Fruit fly (Drosophila melanogaster) whole organism, pupa: ENCODE measurements around the gene CG45045.

ENCODE experiments used
- CG10348 ChIP-seq: fragments of 200-800 bp; sonication (Bioruptor generic); IDR thresholded peaks from 2 replicates; pipeline ENCODE4 v1.3.6; 2022; ENCODE audit warnings: missing biosample characterization, missing genetic modification characterization
- CG12605 ChIP-seq: fragments of 200-800 bp; sonication (Bioruptor generic); IDR thresholded peaks from 2 replicates; pipeline ENCODE4 v1.3.6; 2022; ENCODE audit warnings: missing biosample characterization, missing genetic modification characterization
- CG13204 ChIP-seq: fragments of 200-800 bp; sonication (Bioruptor generic); optimal IDR thresholded peaks from 2 replicates; lab custom pipeline; 2018; ENCODE audit warnings: missing biosample characterization, mild to moderate bottlenecking, missing genetic modification characterization, moderate library complexity
- CG14655 ChIP-seq: fragments of 200-800 bp; sonication (Bioruptor generic); optimal IDR thresholded peaks from 3 replicates; lab custom pipeline; 2017; ENCODE audit warnings: mild to moderate bottlenecking, missing biosample characterization, missing genetic modification reagents, missing genetic modification characterization
- CG15710 ChIP-seq: fragments of 200-800 bp; sonication (Bioruptor generic); optimal IDR thresholded peaks from 2 replicates; lab custom pipeline; 2018; ENCODE audit warnings: missing biosample characterization, mild to moderate bottlenecking, missing genetic modification characterization, moderate library complexity
- CG17806 ChIP-seq: fragments of 200-800 bp; sonication (Bioruptor generic); optimal IDR thresholded peaks from 2 replicates; lab custom pipeline; 2018; ENCODE audit warnings: missing biosample characterization, mild to moderate bottlenecking, missing genetic modification characterization, moderate library complexity
- CG32121 ChIP-seq: fragments of 200-800 bp; sonication (Bioruptor generic); IDR thresholded peaks from 2 replicates; pipeline ENCODE4 v1.3.6; 2022; ENCODE audit warnings: missing biosample characterization, missing genetic modification characterization
- CG34367 ChIP-seq: fragments of 200-800 bp; sonication (Bioruptor generic); optimal IDR thresholded peaks from 2 replicates; lab custom pipeline; 2018; ENCODE audit warnings: missing biosample characterization, mild to moderate bottlenecking, missing genetic modification characterization
- CG4496 ChIP-seq: fragments of 200-800 bp; sonication (Bioruptor generic); IDR thresholded peaks from 3 replicates; pipeline ENCODE4 v1.3.6; 2022; ENCODE audit warnings: missing biosample characterization, missing genetic modification characterization
- CG8159 ChIP-seq: fragments of 200-800 bp; sonication (Bioruptor generic); optimal IDR thresholded peaks from 3 replicates; lab custom pipeline; 2018; ENCODE audit warnings: missing biosample characterization, mild to moderate bottlenecking, missing genetic modification characterization, moderate library complexity
- CG8301 ChIP-seq: fragments of 200-800 bp; sonication (Bioruptor generic); optimal IDR thresholded peaks from 2 replicates; lab custom pipeline; 2018; ENCODE audit warnings: missing biosample characterization, mild to moderate bottlenecking, missing genetic modification characterization
- CG9948 ChIP-seq: fragments of 200-800 bp; sonication (Bioruptor generic); optimal IDR thresholded peaks from 2 replicates; lab custom pipeline; 2018; ENCODE audit warnings: missing biosample characterization, mild to moderate bottlenecking, missing genetic modification characterization, moderate library complexity
- D1 ChIP-seq: fragments of 200-800 bp; sonication (Bioruptor generic); optimal IDR thresholded peaks from 2 replicates; lab custom pipeline; 2018; ENCODE audit warnings: missing biosample characterization, mild to moderate bottlenecking, missing genetic modification characterization, moderate library complexity
- EcR ChIP-seq: fragments of 200-800 bp; sonication (Bioruptor generic); optimal IDR thresholded peaks from 3 replicates; lab custom pipeline; 2019; ENCODE audit warnings: missing biosample characterization, missing genetic modification characterization, mild to moderate bottlenecking, moderate library complexity, missing genetic modification reagents
- Ets98B ChIP-seq: fragments of 200-800 bp; sonication (Bioruptor generic); IDR thresholded peaks from 2 replicates; pipeline ENCODE4 v1.3.6; 2022; ENCODE audit warnings: missing biosample characterization, missing genetic modification characterization
- Pif1A ChIP-seq: fragments of 200-800 bp; sonication (Bioruptor generic); optimal IDR thresholded peaks from 3 replicates; lab custom pipeline; 2016; ENCODE audit warnings: missing biosample characterization, missing genetic modification characterization
- Pif1B ChIP-seq: fragments of 200-800 bp; sonication (Bioruptor generic); optimal IDR thresholded peaks from 3 replicates; lab custom pipeline; 2016; ENCODE audit warnings: missing biosample characterization, missing genetic modification characterization
- Snoo ChIP-seq: fragments of 200-800 bp; sonication (Bioruptor generic); optimal IDR thresholded peaks from 3 replicates; lab custom pipeline; 2017; ENCODE audit warnings: missing biosample characterization, mild to moderate bottlenecking, missing genetic modification characterization, inconsistent platforms
- fd96Ca ChIP-seq: fragments of 200-800 bp; sonication (Bioruptor generic); IDR thresholded peaks from 3 replicates; pipeline ENCODE4 v1.3.6; 2022; ENCODE audit warnings: missing biosample characterization, missing genetic modification characterization
- gl ChIP-seq: fragments of 200-800 bp; sonication (Bioruptor generic); optimal IDR thresholded peaks from 2 replicates; lab custom pipeline; 2018; ENCODE audit warnings: missing biosample characterization, mild to moderate bottlenecking, missing genetic modification characterization
- rn ChIP-seq: fragments of 200-800 bp; sonication (Bioruptor generic); IDR thresholded peaks from 2 replicates; pipeline ENCODE4 v1.3.6; 2022; ENCODE audit warnings: missing biosample characterization, missing genetic modification characterization

CG45045 gene

DNA sequence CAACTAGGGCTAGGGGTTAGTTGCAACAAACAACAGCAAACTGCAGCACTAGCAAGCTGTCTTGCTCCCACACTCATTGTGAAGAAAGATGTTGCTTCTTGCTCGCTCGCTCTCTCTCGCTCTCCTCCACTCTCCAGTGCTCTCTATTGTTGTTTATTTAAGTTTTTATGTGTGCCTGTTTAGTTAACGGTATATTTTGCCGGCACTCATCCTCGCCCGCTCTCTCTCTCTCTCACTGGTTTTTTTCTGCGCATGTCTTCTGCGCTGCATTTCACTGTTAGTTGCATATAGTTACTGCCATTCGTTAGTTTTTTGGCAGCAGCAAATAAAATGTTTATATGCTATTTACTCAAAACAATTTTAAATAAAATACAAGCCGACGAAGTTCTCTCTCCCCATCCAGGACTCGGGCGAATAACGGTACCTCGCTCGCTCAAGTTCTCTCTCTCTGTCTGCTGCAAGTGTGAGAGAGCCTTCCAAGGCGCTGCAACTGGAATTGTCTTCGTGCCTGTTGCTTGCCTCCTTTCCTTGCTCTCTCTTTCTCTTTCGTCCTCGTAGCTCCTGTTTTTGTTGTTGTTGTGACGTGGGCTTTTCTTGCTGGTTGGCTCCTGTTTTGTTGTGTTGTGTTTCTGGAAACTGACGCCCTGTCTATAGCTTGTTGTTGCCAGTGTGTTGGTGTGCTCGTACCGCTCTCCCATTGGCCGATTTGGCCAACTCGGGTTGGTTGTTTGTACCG, 1.1 kb upstream of the CG45045 start:
- TF ChIP-seq CG12605 (GFP tag; lab: Robert Waterston, UW) (no peak), gl (tag; lab: Kevin White, UChicago) (no peak), rn (GFP tag; lab: Robert Waterston, UW) (no peak), CG14655 (no peak), CG32121 (GFP tag; lab: Robert Waterston, UW) (no peak), CG10348 (no peak), Pif1A (GFP tag; lab: Kevin White, UChicago) (no peak), CG8301 (tag; lab: Kevin White, UChicago) (no peak), CG4496 (GFP tag; lab: Robert Waterston, UW) (no peak), CG34367 (tag; lab: Kevin White, UChicago) (no peak), CG15710 (tag; lab: Kevin White, UChicago) (no peak), EcR (GFP tag; lab: Kevin White, UChicago) (no peak), Snoo (tag; lab: Kevin White, UChicago) (no peak), fd96Ca (no peak)

DNA sequence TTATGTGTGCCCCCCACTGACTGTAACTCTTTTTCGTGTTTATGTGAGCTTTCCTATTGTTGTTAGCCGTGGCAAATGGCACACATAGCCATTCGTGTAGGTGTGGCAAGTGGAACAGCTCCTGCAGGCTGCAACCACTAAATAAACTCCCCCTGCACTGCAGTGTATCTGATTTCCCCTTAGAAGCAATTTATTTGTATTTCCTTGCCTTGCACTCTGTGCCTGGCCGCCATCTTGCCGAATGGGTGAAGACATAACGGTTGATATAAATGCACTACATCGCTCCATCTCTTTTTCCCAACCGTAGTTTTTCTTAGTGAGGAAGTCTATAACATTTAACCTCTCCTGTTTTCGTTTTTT, 595 bp upstream of the CG45045 start:
- no peak for TF ChIP-seq fd96Ca
- TF ChIP-seq, all 21 proteins: peak for 0

DNA sequence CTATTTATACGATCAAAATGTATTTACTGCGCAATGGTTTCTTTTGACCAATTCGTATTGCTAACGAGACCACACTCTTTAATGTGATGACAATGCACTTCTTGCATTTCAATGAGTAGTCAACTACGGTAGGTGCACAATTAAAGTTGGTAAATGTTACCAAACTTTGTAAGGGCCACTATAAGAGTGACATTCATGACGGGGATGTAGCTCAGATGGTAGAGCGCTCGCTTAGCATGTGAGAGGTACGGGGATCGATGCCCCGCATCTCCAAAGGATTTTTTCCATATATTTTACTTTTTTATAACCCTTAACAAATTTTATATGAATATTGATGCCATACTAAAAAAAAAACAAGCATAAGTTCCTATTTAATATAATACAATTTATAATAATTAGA, 615 bp downstream of the CG45045 start:
- TF ChIP-seq CG4496 (GFP tag; lab: Robert Waterston, UW), result no peak
- TF ChIP-seq CG17806 (tag; lab: Kevin White, UChicago), result no peak
- no peak for TF ChIP-seq fd96Ca
- TF ChIP-seq CG8159 (tag; lab: Kevin White, UChicago), result no peak
- no peak for TF ChIP-seq CG12605 (GFP tag; lab: Robert Waterston, UW)
- TF ChIP-seq EcR (GFP tag; lab: Kevin White, UChicago), result no peak
- no peak for TF ChIP-seq CG8301 (tag; lab: Kevin White, UChicago)
- no peak for TF ChIP-seq Pif1A (GFP tag; lab: Kevin White, UChicago)
- no peak for TF ChIP-seq CG32121 (GFP tag; lab: Robert Waterston, UW)
- TF ChIP-seq Ets98B (GFP tag; lab: Robert Waterston, UW), result no peak
- no peak for TF ChIP-seq CG9948
- no peak for TF ChIP-seq CG13204 (GFP tag; lab: Kevin White, UChicago)
- TF ChIP-seq CG34367 (tag; lab: Kevin White, UChicago), result no peak
- TF ChIP-seq gl (tag; lab: Kevin White, UChicago), result no peak
- TF ChIP-seq CG14655, result no peak
- no peak for TF ChIP-seq CG10348
- no peak for TF ChIP-seq rn (GFP tag; lab: Robert Waterston, UW)
- no peak for TF ChIP-seq D1 (tag; lab: Kevin White, UChicago)

DNA sequence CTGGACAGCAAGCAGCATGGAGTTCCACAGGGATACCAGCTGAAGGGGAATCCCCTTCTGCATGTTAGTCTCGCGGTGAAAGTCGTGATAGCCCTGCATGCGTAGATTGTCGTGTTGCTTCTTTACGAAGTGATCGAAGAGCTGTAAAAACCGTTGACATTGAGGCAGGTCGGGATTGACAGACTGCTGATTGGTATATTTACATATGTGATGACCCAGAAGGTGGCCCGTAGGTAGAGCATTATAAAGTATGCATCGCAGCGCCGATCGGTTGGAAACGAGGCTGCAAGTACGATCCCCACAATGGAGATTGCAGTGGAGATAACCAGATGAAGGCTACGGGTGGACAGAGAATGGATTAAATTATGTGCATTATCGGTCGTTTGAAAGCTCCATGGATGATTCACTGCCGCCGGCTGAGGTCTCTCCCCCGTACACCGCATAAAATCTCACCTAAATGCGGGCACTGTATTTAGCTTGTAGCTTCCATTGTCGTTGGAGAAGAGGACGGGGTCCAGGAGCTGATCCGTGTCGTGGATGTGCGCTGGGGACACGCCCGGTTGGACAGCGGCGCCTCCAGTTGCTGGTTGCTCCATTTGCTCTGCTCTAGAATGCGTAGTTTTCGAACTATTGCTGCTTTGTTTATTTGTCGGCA, 3.0 kb downstream of the CG45045 start:
- no peak for TF ChIP-seq Pif1B (GFP tag; lab: Kevin White, UChicago)
- TF ChIP-seq EcR (GFP tag; lab: Kevin White, UChicago), result peak; percentile 53

DNA sequence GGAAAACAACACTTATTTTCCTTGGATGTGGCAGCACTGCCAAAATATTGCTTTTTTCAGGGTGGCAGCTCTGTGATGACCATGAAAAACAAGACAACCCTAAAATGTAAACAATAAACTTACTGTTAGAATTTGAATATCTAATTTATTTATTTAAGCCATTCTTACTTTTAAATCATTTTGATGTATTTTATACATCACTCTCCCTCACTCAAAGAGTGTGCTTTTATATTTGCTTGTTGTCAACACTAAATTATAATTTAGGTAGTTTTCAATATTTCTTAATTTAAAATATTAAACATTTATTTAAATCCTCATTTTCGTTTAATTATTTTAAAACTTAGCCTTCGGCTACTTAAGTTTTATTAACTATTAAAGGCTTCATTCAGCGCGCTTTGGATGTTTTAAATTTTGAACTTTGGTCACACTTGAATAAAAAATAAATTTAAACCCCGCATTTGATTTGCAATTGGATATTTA, 3.5 kb downstream of the CG45045 start, which contains the start of the genes CG7523 and Mps1:
TSS of gene CG7523 (minus strand) at position 39 of the 480 bp plus-strand sequence.
TSS of gene Mps1 (plus strand) at position 415 of the 480 bp plus-strand sequence.
- TF ChIP-seq CG14655 (no peak), CG9948 (no peak), CG17806 (tag; lab: Kevin White, UChicago) (no peak), CG13204 (GFP tag; lab: Kevin White, UChicago) (no peak), CG12605 (GFP tag; lab: Robert Waterston, UW) (no peak), Pif1A (GFP tag; lab: Kevin White, UChicago) (no peak), CG10348 (no peak), D1 (tag; lab: Kevin White, UChicago) (no peak), CG34367 (tag; lab: Kevin White, UChicago) (no peak), CG8301 (tag; lab: Kevin White, UChicago) (no peak), CG4496 (GFP tag; lab: Robert Waterston, UW) (no peak; the same call in 2 of the 3 replicates), CG8159 (tag; lab: Kevin White, UChicago) (no peak), Ets98B (GFP tag; lab: Robert Waterston, UW) (no peak), fd96Ca (no peak)
- TF ChIP-seq, all 21 proteins: peak for 0

DNA sequence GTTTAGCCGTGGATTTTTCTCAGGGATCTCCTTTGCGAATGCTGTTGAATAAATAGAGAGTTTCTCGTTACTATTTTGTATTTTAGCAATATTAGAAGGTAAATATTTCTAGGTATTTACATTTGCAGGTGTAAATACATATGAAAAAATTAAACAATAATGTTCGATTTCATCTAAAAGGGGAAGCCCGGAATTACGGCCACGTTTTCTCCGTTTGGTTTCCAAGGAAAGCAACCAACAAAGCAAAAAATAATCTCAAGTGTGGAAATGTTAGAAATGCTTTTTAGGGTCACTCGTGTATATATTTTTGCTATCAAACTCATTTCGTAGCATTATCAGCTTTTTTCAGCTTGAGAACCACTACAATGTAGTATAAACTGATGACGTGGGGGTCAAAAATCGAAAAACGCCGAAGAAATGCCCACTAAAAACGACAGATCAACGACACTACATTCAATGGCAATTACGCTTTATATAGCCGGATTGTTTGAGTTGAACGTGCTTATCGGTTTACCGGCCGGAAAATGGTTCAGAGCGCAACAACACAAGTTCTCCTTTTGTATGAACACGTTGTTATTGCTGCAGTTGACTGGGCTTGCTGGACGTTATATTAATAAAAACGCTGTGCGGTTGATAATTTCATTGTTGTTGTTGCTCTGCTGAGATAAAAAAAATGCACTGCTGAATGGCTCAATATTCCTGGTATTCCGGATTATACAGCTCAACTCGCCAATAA, 10.9 kb downstream of the CG45045 start:
- TF ChIP-seq EcR (GFP tag; lab: Kevin White, UChicago) (peak; percentile 88), CG10348 (no peak), rn (GFP tag; lab: Robert Waterston, UW) (no peak)
